Worm (Caenorhabditis elegans) whole organism, L4 larva: ENCODE measurements around the gene srbc-11.

Experiments
- R02D3.7 ChIP-seq: fragments of 150-350 bp; sonication (generic microtip); optimal IDR thresholded peaks from 3 replicates; lab custom pipeline; 2014; ENCODE audit warnings: missing biosample characterization, missing genetic modification characterization
- ama-1 ChIP-seq: fragments of 150-350 bp; optimal IDR thresholded peaks from 2 replicates; lab custom pipeline; 2014; ENCODE audit warnings: inconsistent platforms, mixed read lengths
- arid-1 ChIP-seq: fragments of 200-800 bp; sonication (Bioruptor generic); conservative IDR thresholded peaks from 2 replicates; pipeline ENCODE4 v1.3.6; 2022; ENCODE audit warnings: missing genetic modification reagents, missing genetic modification characterization, missing compliant biosample characterization
- hif-1 ChIP-seq, 2 experiments: sonication (generic microtip); optimal IDR thresholded peaks; 2 replicates each; lab custom pipeline; 2016 to 2017; ENCODE audit warnings: missing compliant biosample characterization in 2 of 2, missing genetic modification characterization in 2 of 2, missing genetic modification reagents in 2 of 2, missing genotype in 2 of 2, mild to moderate bottlenecking in 1 of 2
- lim-7 ChIP-seq: fragments of 200-800 bp; sonication (Bioruptor generic); IDR thresholded peaks from 2 replicates; pipeline ENCODE4 v1.3.6; 2022; ENCODE audit warnings: missing genetic modification characterization, missing compliant biosample characterization
- lin-39 ChIP-seq: fragments of 150-350 bp; optimal IDR thresholded peaks from 2 replicates; lab custom pipeline; 2014; ENCODE audit warnings: missing biosample characterization, missing genetic modification reagents, missing genetic modification characterization
- nhr-237 ChIP-seq: sonication (generic microtip); optimal IDR thresholded peaks from 2 replicates; lab custom pipeline; 2017; ENCODE audit warnings: missing biosample characterization, missing genetic modification characterization
- nhr-77 ChIP-seq: fragments of 150-350 bp; optimal IDR thresholded peaks from 2 replicates; lab custom pipeline; 2014; ENCODE audit warnings: missing biosample characterization, missing genetic modification characterization
- unc-39 ChIP-seq: sonication (generic microtip); optimal IDR thresholded peaks from 2 replicates; lab custom pipeline; 2017; ENCODE audit warnings: missing biosample characterization, missing genetic modification characterization
- zag-1 ChIP-seq: fragments of 150-350 bp; optimal IDR thresholded peaks from 2 replicates; lab custom pipeline; 2014; ENCODE audit warnings: missing biosample characterization, missing genetic modification characterization
- ztf-11 ChIP-seq: fragments of 150-350 bp; optimal IDR thresholded peaks from 2 replicates; lab custom pipeline; 2014; ENCODE audit warnings: missing biosample characterization, missing genetic modification characterization

ce11 chrV:7527153-7527552 is 32.1 kb upstream of the srbc-11 start, which contains the start of gene C54F6.17:
- TF ChIP-seq ztf-11 (tag; lab: Kevin White, UChicago), result no peak
- no peak for TF ChIP-seq arid-1
- no peak for TF ChIP-seq ama-1 (lab: Kevin White, UChicago)
- no peak for TF ChIP-seq nhr-77 (tag; lab: Kevin White, UChicago)
- TF ChIP-seq R02D3.7 (tag; lab: Kevin White, UChicago), result no peak
- no peak for TF ChIP-seq hif-1 (tag; optimal IDR thresholded peaks at IDR 0.05; lab: Kevin White, UChicago)
- no peak for TF ChIP-seq nhr-237 (tag; lab: Kevin White, UChicago)
- TF ChIP-seq lin-39, result no peak
- no peak for TF ChIP-seq unc-39 (tag; lab: Kevin White, UChicago)
- TF ChIP-seq lim-7 (GFP tag; lab: Robert Waterston, UW), result no peak
- TF ChIP-seq zag-1 (tag; lab: Kevin White, UChicago), result no peak
